Fruit fly (Drosophila melanogaster) S2 (cell line): ENCODE measurements around the gene Spn28Dc.
"Not testable (repeated sequence)": the region's sequence is repeated elsewhere in the genome, so short reads cannot be mapped to it uniquely, and the experiment has no call there.

Experiments used
- CG8478 ChIP-seq: fragments of >200 bp; optimal IDR thresholded peaks from 2 replicates; lab custom pipeline; 2018
- CTCF ChIP-seq, 2 experiments: fragments of >200 bp; optimal IDR thresholded peaks; 2 replicates each; lab custom pipeline; 2018

The Spn28Dc gene

dm6 chr2L:7992654-7993053, 14.4 kb downstream of the Spn28Dc start:
- no peak for TF ChIP-seq CG8478 (lab: Kevin White, UChicago)
- no peak for TF ChIP-seq CTCF (optimal IDR thresholded peaks at IDR 0.05; lab: Kevin White, UChicago)

dm6 chr2L:7991951-7992350, 15.1 kb downstream of the Spn28Dc start:
- TF ChIP-seq CG8478 (lab: Kevin White, UChicago), result no peak
- TF ChIP-seq CTCF (optimal IDR thresholded peaks at IDR 0.05; lab: Kevin White, UChicago), result no peak

dm6 chr2L:7991391-7991876, 15.6 kb downstream of the Spn28Dc start:
- TF ChIP-seq CTCF (optimal IDR thresholded peaks at IDR 0.05; lab: Kevin White, UChicago) (no peak), CG8478 (lab: Kevin White, UChicago) (no peak)

dm6 chr2L:7990720-7991119, 16.3 kb downstream of the Spn28Dc start:
- TF ChIP-seq CTCF (optimal IDR thresholded peaks at IDR 0.05; lab: Kevin White, UChicago), result no peak

dm6 chr2L:7989868-7990267, 17.1 kb downstream of the Spn28Dc start:
- no peak for TF ChIP-seq CTCF (optimal IDR thresholded peaks at IDR 0.05; lab: Kevin White, UChicago)
- no peak for TF ChIP-seq CG8478 (lab: Kevin White, UChicago)

dm6 chr2L:7986210-7986609, 20.8 kb downstream of the Spn28Dc start:
- TF ChIP-seq CG8478 (lab: Kevin White, UChicago) (no peak), CTCF (optimal IDR thresholded peaks at IDR 0.05; lab: Kevin White, UChicago) (no peak)

- TF ChIP-seq CTCF (optimal IDR thresholded peaks at IDR 0.05; lab: Kevin White, UChicago) (no peak), CG8478 (lab: Kevin White, UChicago) (no peak)
These were observed 22.0 kb downstream of the Spn28Dc start for dm6 chr2L:7984889-7985514.

dm6 chr2L:7984059-7984800, 22.8 kb downstream of the Spn28Dc start, which contains the start of gene Snoo:
Snoo (minus strand) TSS chr2L:7984196.
- TF ChIP-seq CG8478 (lab: Kevin White, UChicago), result no peak
- peak; percentile 43 to 52 for TF ChIP-seq CTCF (optimal IDR thresholded peaks at IDR 0.05; lab: Kevin White, UChicago)

- not testable (repeated sequence) for TF ChIP-seq CTCF (optimal IDR thresholded peaks at IDR 0.05; lab: Kevin White, UChicago); CG8478 (lab: Kevin White, UChicago)
These were observed 23.4 kb downstream of the Spn28Dc start, which contains the start of gene CG7231 for dm6 chr2L:7983646-7984045. CG7231 (plus strand) TSS chr2L:7983946.

dm6 chr2L:7976738-7977137, 30.3 kb downstream of the Spn28Dc start:
- TF ChIP-seq CTCF (optimal IDR thresholded peaks at IDR 0.05; lab: Kevin White, UChicago), result no peak
- TF ChIP-seq CG8478 (lab: Kevin White, UChicago), result no peak

dm6 chr2L:7973470-7974207, 33.4 kb downstream of the Spn28Dc start:
- no peak for TF ChIP-seq CTCF (optimal IDR thresholded peaks at IDR 0.05; lab: Kevin White, UChicago)

dm6 chr2L:7971423-7971822, 35.6 kb downstream of the Spn28Dc start:
- TF ChIP-seq CTCF (optimal IDR thresholded peaks at IDR 0.05; lab: Kevin White, UChicago) (no peak), CG8478 (lab: Kevin White, UChicago) (no peak)

- TF ChIP-seq CTCF (optimal IDR thresholded peaks at IDR 0.05; lab: Kevin White, UChicago) (no peak), CG8478 (lab: Kevin White, UChicago) (no peak)
These were observed 37.0 kb downstream of the Spn28Dc start for dm6 chr2L:7970001-7970400.

dm6 chr2L:7969329-7969728, 37.7 kb downstream of the Spn28Dc start:
- TF ChIP-seq CG8478 (lab: Kevin White, UChicago) (no peak), CTCF (optimal IDR thresholded peaks at IDR 0.05; lab: Kevin White, UChicago) (no peak)

- TF ChIP-seq CG8478 (lab: Kevin White, UChicago) (no peak), CTCF (optimal IDR thresholded peaks at IDR 0.05; lab: Kevin White, UChicago) (no peak)
These were observed 39.0 kb downstream of the Spn28Dc start for dm6 chr2L:7968054-7968453.
